Fruit fly (Drosophila melanogaster) whole organism, embryonic: Measurements from ENCODE around the gene CG12640.

ENCODE experiments used
- Bteb2 ChIP-seq: fragments of 200-800 bp; sonication (Bioruptor generic); optimal IDR thresholded peaks from 2 replicates; lab custom pipeline; 2016; ENCODE audit warnings: missing biosample characterization, missing genetic modification characterization
- CG12299 ChIP-seq: fragments of 200-800 bp; sonication (Bioruptor generic); optimal IDR thresholded peaks from 2 replicates; lab custom pipeline; 2018; ENCODE audit warnings: missing biosample characterization, mild to moderate bottlenecking, missing genetic modification characterization
- CG9215 ChIP-seq: fragments of 200-800 bp; sonication (Bioruptor generic); IDR thresholded peaks from 2 replicates; pipeline ENCODE4 v1.3.6; 2022; ENCODE audit warnings: missing biosample characterization, missing genetic modification characterization
- Camta ChIP-seq: fragments of 200-800 bp; sonication (Bioruptor generic); optimal IDR thresholded peaks from 2 replicates; lab custom pipeline; 2016; ENCODE audit warnings: missing biosample characterization, missing genetic modification characterization
- D19B ChIP-seq: fragments of 200-800 bp; sonication (Bioruptor generic); optimal IDR thresholded peaks from 2 replicates; lab custom pipeline; 2017; ENCODE audit warnings: missing biosample characterization, mild to moderate bottlenecking, missing genetic modification characterization
- Trl ChIP-seq, 3 experiments: fragments of >200 bp in 2 of 3; fragments of 200-800 bp in 1 of 3; sonication (Bioruptor generic) in 1 of 3; optimal IDR thresholded peaks; 2 replicates in 1 of 3; 3 replicates in 2 of 3; lab custom pipeline; 2016 to 2017; ENCODE audit warnings: missing biosample characterization in 1 of 3, missing genetic modification characterization in 1 of 3
- al ChIP-seq: fragments of 200-800 bp; sonication (Bioruptor generic); IDR thresholded peaks from 2 replicates; pipeline ENCODE4 v1.3.6; 2022; ENCODE audit warnings: missing biosample characterization, missing genetic modification characterization
- ase ChIP-seq: fragments of 200-800 bp; sonication (Bioruptor generic); IDR thresholded peaks from 3 replicates; pipeline ENCODE4 v1.3.6; 2022; ENCODE audit warnings: missing biosample characterization, missing genetic modification characterization
- ssp ChIP-seq: fragments of 200-800 bp; sonication (Bioruptor generic); IDR thresholded peaks from 2 replicates; pipeline ENCODE4 v1.3.6; 2022; ENCODE audit warnings: missing biosample characterization, missing genetic modification characterization

DNA sequence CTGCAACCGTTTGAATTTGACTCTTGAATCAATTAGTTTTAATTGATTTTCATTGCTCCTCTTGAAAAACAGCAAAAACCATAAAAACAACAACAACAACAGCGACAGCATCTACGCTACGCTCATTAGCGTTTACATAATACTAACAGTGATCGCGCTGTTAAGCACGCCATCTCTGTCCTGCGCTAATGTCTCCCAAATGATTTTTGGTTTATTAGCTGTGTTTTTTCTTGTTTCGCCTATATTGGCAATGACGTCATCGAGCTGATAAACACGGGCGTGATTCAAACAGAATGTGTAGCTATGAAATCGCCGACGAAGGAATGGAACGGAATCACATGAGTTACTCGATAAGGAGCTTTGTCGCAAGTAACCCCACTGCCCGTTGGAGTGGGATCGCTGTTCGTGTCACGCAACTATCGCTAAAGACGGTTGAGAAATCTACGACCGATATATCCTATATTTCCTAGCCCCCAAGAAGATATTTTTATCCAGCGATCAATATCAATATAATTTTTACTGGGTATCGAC, 45.7 kb downstream of the CG12640 start:
- no peak for TF ChIP-seq CG9215
- no peak for TF ChIP-seq Trl (optimal IDR thresholded peaks at IDR 0.05; lab: Kevin White, UChicago)
- no peak for TF ChIP-seq Trl (GFP tag; optimal IDR thresholded peaks at IDR 0.05; lab: Kevin White, UChicago)
- no peak for TF ChIP-seq ase (GFP tag; lab: Robert Waterston, UW)
- TF ChIP-seq D19B (GFP tag; lab: Kevin White, UChicago), result no peak
- TF ChIP-seq al (GFP tag; lab: Robert Waterston, UW), result no peak
- no peak for TF ChIP-seq Bteb2 (GFP tag; lab: Kevin White, UChicago)
- no peak for TF ChIP-seq Camta (GFP tag; lab: Kevin White, UChicago)
- no peak for TF ChIP-seq ssp (GFP tag; lab: Robert Waterston, UW)
- no peak for TF ChIP-seq CG12299 (tag; lab: Kevin White, UChicago)
